Worm (Caenorhabditis elegans): ENCODE measurements around the gene H12C20.7.

Gene H12C20.7

ce11 chrV:11572803-11573490, at the start of gene H12C20.7, which contains the start of gene nhr-68:
Gene H12C20.7 (minus strand): TSS chrV:11572990.
Gene nhr-68 (plus strand): TSS chrV:11573440.
- no peak for TF ChIP-seq B0310.2 (tag; optimal IDR thresholded peaks at IDR 0.05)
- TF ChIP-seq sea-1 (GFP tag; conservative IDR thresholded peaks at IDR 0.05) = no peak
- no peak for TF ChIP-seq F13C5.2 (tag; optimal IDR thresholded peaks at IDR 0.05)
- TF ChIP-seq hmbx-1 (tag; optimal IDR thresholded peaks at IDR 0.05) = no peak
- TF ChIP-seq hnd-1 (tag; optimal IDR thresholded peaks at IDR 0.05) = no peak
- TF ChIP-seq tra-4 (tag; optimal IDR thresholded peaks at IDR 0.05) = no peak

DNA sequence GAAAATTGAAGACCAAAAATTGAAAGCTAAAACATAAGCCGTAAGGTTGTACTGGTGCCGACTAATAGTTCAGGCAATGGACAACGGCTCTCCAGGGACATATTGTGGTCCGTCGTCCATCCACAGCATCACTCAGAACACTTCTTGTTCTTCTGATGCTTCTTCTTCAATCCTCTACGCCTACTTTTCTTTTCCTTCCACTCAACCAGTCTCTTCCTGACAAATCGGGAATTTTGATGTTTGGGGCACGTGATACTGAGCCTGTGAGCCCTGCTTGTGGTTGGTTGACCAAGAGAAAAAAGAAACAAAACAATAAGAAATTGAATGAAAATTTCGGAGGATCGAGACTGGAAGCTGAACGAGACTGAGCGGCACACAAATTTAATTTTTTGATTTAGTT, 48.5 kb upstream of the H12C20.7 start:
- TF ChIP-seq ama-1 (optimal IDR thresholded peaks at IDR 0.05) (no peak), ets-7 (tag; optimal IDR thresholded peaks at IDR 0.05) (no peak), F13C5.2 (tag; optimal IDR thresholded peaks at IDR 0.05) (no peak), flt-1 (GFP tag; IDR thresholded peaks at IDR 0.05) (no peak), sea-1 (GFP tag; conservative IDR thresholded peaks at IDR 0.05) (no peak), ceh-36 (tag; optimal IDR thresholded peaks at IDR 0.05) (no peak), tbx-37 (GFP tag; conservative IDR thresholded peaks at IDR 0.05) (no peak), tra-4 (tag; optimal IDR thresholded peaks at IDR 0.05) (no peak), hmbx-1 (tag; optimal IDR thresholded peaks at IDR 0.05) (no peak), scrt-1 (GFP tag; IDR thresholded peaks at IDR 0.05) (no peak)

DNA sequence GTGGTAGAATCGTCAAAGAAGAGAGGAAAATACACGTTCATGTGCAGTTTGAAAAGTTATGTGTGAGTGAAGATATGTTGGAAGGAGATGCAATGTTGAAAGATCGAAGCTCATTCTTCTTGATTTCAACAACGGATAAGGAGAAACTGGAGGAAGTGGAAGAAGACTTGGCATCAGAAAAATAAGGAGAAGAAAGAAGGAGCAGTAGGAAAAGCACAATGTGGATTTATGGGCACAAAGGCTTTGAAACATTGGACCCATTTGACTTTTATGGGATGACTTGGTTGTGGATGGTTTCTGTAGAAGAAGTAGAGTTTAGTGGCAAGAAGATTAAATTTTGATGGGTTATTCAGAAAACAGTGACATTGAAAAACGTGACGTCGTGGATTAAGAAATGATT, 47.3 kb upstream of the H12C20.7 start:
- no peak for TF ChIP-seq hmg-4 (GFP tag; optimal IDR thresholded peaks at IDR 0.05)
- no peak for TF ChIP-seq aly-1 (tag; optimal IDR thresholded peaks at IDR 0.05)
- TF ChIP-seq ama-1 (optimal IDR thresholded peaks at IDR 0.05) = no peak
- no peak for TF ChIP-seq hmbx-1 (tag; optimal IDR thresholded peaks at IDR 0.05)

ce11 chrV:11618173-11618572, 45.4 kb upstream of the H12C20.7 start, which contains the start of gene glb-15:
Gene glb-15 (minus strand): TSS chrV:11618273.
- TF ChIP-seq scrt-1 (GFP tag; IDR thresholded peaks at IDR 0.05) (no peak), hnd-1 (tag; optimal IDR thresholded peaks at IDR 0.05) (no peak), tra-4 (tag; optimal IDR thresholded peaks at IDR 0.05) (no peak), hmg-4 (GFP tag; optimal IDR thresholded peaks at IDR 0.05) (no peak), ceh-36 (tag; optimal IDR thresholded peaks at IDR 0.05) (no peak), aly-1 (tag; optimal IDR thresholded peaks at IDR 0.05) (no peak), ama-1 (optimal IDR thresholded peaks at IDR 0.05) (no peak), flt-1 (GFP tag; IDR thresholded peaks at IDR 0.05) (no peak), tbx-37 (GFP tag; conservative IDR thresholded peaks at IDR 0.05) (no peak), tbx-11 (GFP tag; IDR thresholded peaks at IDR 0.05) (no peak), F13C5.2 (tag; optimal IDR thresholded peaks at IDR 0.05) (no peak), ceh-13 (GFP tag; optimal IDR thresholded peaks at IDR 0.05) (no peak), pes-1 (GFP tag; IDR thresholded peaks at IDR 0.05) (no peak), ets-7 (tag; optimal IDR thresholded peaks at IDR 0.05) (no peak), B0310.2 (tag; optimal IDR thresholded peaks at IDR 0.05) (no peak), hmbx-1 (tag; optimal IDR thresholded peaks at IDR 0.05) (no peak), sea-1 (GFP tag; conservative IDR thresholded peaks at IDR 0.05) (no peak)

- TF ChIP-seq hnd-1 (tag; optimal IDR thresholded peaks at IDR 0.05) (no peak), pes-1 (GFP tag; IDR thresholded peaks at IDR 0.05) (no peak), ets-7 (tag; optimal IDR thresholded peaks at IDR 0.05) (no peak), tbx-11 (GFP tag; IDR thresholded peaks at IDR 0.05) (no peak), ceh-13 (GFP tag; optimal IDR thresholded peaks at IDR 0.05) (no peak), B0310.2 (tag; optimal IDR thresholded peaks at IDR 0.05) (no peak), hmg-4 (GFP tag; optimal IDR thresholded peaks at IDR 0.05) (no peak), tra-4 (tag; optimal IDR thresholded peaks at IDR 0.05) (no peak), aly-1 (tag; optimal IDR thresholded peaks at IDR 0.05) (no peak), hmbx-1 (tag; optimal IDR thresholded peaks at IDR 0.05) (no peak), F13C5.2 (tag; optimal IDR thresholded peaks at IDR 0.05) (no peak), ceh-36 (tag; optimal IDR thresholded peaks at IDR 0.05) (no peak)
These were observed 44.0 kb upstream of the H12C20.7 start for ce11 chrV:11616813-11617212.

DNA sequence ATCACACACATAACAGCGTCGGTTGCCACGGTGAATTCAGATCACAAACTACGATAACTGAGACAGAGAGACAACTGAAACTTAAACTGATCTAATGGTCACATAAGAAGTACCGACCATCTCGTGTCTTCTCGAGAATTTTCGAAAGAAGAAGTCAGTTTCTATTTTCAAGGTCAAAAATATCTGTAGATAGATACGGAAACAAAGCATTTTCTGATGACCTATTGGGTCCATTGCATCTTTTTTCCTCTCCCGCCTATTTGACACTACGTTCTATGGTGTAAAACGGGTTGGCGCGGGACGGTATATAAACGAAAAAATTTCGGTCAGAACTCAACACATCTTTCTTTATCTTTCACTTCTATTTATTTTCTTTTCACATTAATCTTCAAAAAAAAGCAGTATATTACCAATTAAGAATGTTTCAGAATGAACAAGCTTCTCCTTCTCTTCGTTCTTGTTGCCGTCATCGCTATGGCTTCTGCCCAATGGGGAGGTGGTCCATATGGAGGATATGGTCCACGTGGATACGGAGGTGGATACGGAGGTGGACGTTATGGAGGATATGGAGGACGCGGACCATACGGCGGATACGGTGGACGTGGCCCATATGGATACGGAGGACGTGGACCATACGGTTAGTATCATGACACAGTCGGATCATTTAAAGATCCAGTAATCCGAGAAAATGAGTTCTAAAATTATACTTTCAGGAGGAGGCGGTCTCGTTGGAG, 43.3 kb upstream of the H12C20.7 start, which contains the start of gene nlp-24:
nlp-24 (plus strand) TSS at position 429 of the 734 bp plus-strand sequence.
- TF ChIP-seq aly-1 (tag; optimal IDR thresholded peaks at IDR 0.05) = no peak
- no peak for TF ChIP-seq scrt-1 (GFP tag; IDR thresholded peaks at IDR 0.05)

- TF ChIP-seq hnd-1 (tag; optimal IDR thresholded peaks at IDR 0.05) (no peak), hmbx-1 (tag; optimal IDR thresholded peaks at IDR 0.05) (no peak), scrt-1 (GFP tag; IDR thresholded peaks at IDR 0.05) (no peak)
These were observed 42.2 kb upstream of the H12C20.7 start for ce11 chrV:11614805-11615497.

ce11 chrV:11613007-11613406, 40.2 kb upstream of the H12C20.7 start, which contains the start of gene tag-290:
Gene tag-290 (plus strand): TSS chrV:11613307.
- TF ChIP-seq flt-1 (GFP tag; IDR thresholded peaks at IDR 0.05) (no peak), sea-1 (GFP tag; conservative IDR thresholded peaks at IDR 0.05) (no peak), ceh-13 (GFP tag; optimal IDR thresholded peaks at IDR 0.05) (no peak), F13C5.2 (tag; optimal IDR thresholded peaks at IDR 0.05) (no peak), ama-1 (optimal IDR thresholded peaks at IDR 0.05) (no peak), tbx-11 (GFP tag; IDR thresholded peaks at IDR 0.05) (no peak), hmbx-1 (tag; optimal IDR thresholded peaks at IDR 0.05) (no peak), B0310.2 (tag; optimal IDR thresholded peaks at IDR 0.05) (no peak), ceh-36 (tag; optimal IDR thresholded peaks at IDR 0.05) (no peak), hmg-4 (GFP tag; optimal IDR thresholded peaks at IDR 0.05) (no peak), scrt-1 (GFP tag; IDR thresholded peaks at IDR 0.05) (no peak), aly-1 (tag; optimal IDR thresholded peaks at IDR 0.05) (no peak), ets-7 (tag; optimal IDR thresholded peaks at IDR 0.05) (no peak), hnd-1 (tag; optimal IDR thresholded peaks at IDR 0.05) (no peak), tra-4 (tag; optimal IDR thresholded peaks at IDR 0.05) (no peak), tbx-37 (GFP tag; conservative IDR thresholded peaks at IDR 0.05) (no peak), pes-1 (GFP tag; IDR thresholded peaks at IDR 0.05) (no peak)
